Fruit fly (Drosophila melanogaster) whole organism, wandering third instar larva: Measurements from ENCODE around the gene CG13040.

Experiments
- CG32264 ChIP-seq: fragments of 200-800 bp; sonication (Bioruptor generic); optimal IDR thresholded peaks from 2 replicates; lab custom pipeline; 2016; ENCODE audit warnings: missing biosample characterization, missing genetic modification characterization
- HLH106 ChIP-seq: fragments of 200-800 bp; optimal IDR thresholded peaks from 3 replicates; lab custom pipeline; 2019; ENCODE audit warnings: missing biosample characterization, mild to moderate bottlenecking, missing genetic modification characterization, moderate library complexity
- Hr78 ChIP-seq: fragments of >200 bp; optimal IDR thresholded peaks from 2 replicates; lab custom pipeline; 2017; ENCODE audit warnings: missing biosample characterization, missing genetic modification characterization
- Hr83 ChIP-seq: fragments of 200-300 bp; sonication (Bioruptor generic); optimal IDR thresholded peaks from 2 replicates; lab custom pipeline; 2016; ENCODE audit warnings: missing biosample characterization, mild to moderate bottlenecking, missing genetic modification characterization, moderate library complexity; ENCODE audit not compliant: poor library complexity, severe bottlenecking
- Mio ChIP-seq: sonication (Bioruptor generic); optimal IDR thresholded peaks from 2 replicates; lab custom pipeline; 2016; ENCODE audit warnings: missing biosample characterization, missing genetic modification characterization
- Myc ChIP-seq: fragments of >200 bp; optimal IDR thresholded peaks from 2 replicates; lab custom pipeline; 2017
- Rel ChIP-seq, 2 experiments: fragments of 200-800 bp; sonication (Bioruptor generic) in 1 of 2; optimal IDR thresholded peaks; 2 replicates in 1 of 2; 3 replicates in 1 of 2; lab custom pipeline; 2016 to 2019; ENCODE audit warnings: mild to moderate bottlenecking in 2 of 2, missing biosample characterization in 2 of 2, missing genetic modification characterization in 2 of 2, moderate library complexity in 1 of 2
- dl ChIP-seq, 2 experiments: fragments of 175-275, 200-275 bp in 1 of 2; fragments of 200-275 bp in 1 of 2; sonication (Bioruptor generic); optimal IDR thresholded peaks; lab custom pipeline; 2018; ENCODE audit warnings: mild to moderate bottlenecking in 2 of 2, missing biosample characterization in 2 of 2, missing genetic modification characterization in 2 of 2, moderate library complexity in 2 of 2; ENCODE audit not compliant: partially characterized antibody in 2 of 2, insufficient read depth in 1 of 2
- lola ChIP-seq: fragments of >200 bp; optimal IDR thresholded peaks from 2 replicates; lab custom pipeline; 2017; ENCODE audit warnings: missing biosample characterization, missing genetic modification characterization
- rgr ChIP-seq: fragments of 200-800 bp; sonication (Bioruptor generic); optimal IDR thresholded peaks from 3 replicates; lab custom pipeline; 2016; ENCODE audit warnings: missing biosample characterization, mild to moderate bottlenecking, missing genetic modification characterization
- sage ChIP-seq: fragments of 200-800 bp; sonication (Bioruptor generic); optimal IDR thresholded peaks from 2 replicates; lab custom pipeline; 2016; ENCODE audit warnings: missing biosample characterization, mild to moderate bottlenecking, missing genetic modification characterization

DNA sequence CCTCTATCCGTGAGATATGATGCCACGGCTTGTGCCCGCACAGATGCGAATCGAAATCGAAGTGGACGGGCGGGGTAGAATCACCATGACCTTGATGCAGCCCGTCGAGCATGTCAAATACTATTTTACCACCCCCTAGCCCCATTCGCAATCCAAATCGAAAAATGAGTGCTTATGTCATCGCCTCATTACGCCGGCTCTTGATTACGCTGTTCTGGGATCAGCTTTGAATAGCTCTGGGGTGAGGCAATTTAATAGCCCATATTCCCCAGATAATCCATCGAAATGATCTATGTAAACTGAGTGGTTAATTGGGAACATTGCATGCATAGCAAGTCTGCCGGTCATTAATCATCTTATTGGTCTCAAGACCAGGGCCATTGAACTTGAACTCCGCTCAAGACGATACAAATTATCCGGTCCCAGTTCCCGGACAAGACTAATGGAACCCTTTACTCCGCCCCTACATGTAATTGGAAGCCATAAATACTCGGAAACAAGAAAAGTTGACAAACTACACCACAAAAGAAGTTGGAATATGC, 30.7 kb upstream of the CG13040 start:
- no peak for TF ChIP-seq dl (GFP tag; optimal IDR thresholded peaks at IDR 0.05; lab: Kevin White, UChicago; ENCODE audit: insufficient read depth in 1 of 2, partially characterized antibody in 2 of 2)
- TF ChIP-seq rgr = no peak
- no peak for TF ChIP-seq CG32264 (GFP tag; lab: Kevin White, UChicago)
- no peak for TF ChIP-seq Myc (lab: Kevin White, UChicago)
- no peak for TF ChIP-seq HLH106 (tag; lab: Kevin White, UChicago)
- TF ChIP-seq Hr78 = no peak
- no peak for TF ChIP-seq Rel (GFP tag; optimal IDR thresholded peaks at IDR 0.05; lab: Kevin White, UChicago)
- no peak for TF ChIP-seq Rel (tag; optimal IDR thresholded peaks at IDR 0.05; lab: Kevin White, UChicago)
- TF ChIP-seq Hr83 = no peak
- TF ChIP-seq Mio (GFP tag; lab: Kevin White, UChicago) = no peak
- no peak for TF ChIP-seq lola (GFP tag; lab: Kevin White, UChicago)
- TF ChIP-seq sage (GFP tag; lab: Kevin White, UChicago) = no peak
